Worm (Caenorhabditis elegans): ENCODE measurements around the gene C32B5.15.

- no peak for TF ChIP-seq unc-62 (GFP tag; optimal IDR thresholded peaks at IDR 0.05)
- TF ChIP-seq nhr-90 (tag; optimal IDR thresholded peaks at IDR 0.05): no peak
- TF ChIP-seq ama-1 (optimal IDR thresholded peaks at IDR 0.05): no peak
- no peak for TF ChIP-seq ama-1 (GFP tag; optimal IDR thresholded peaks at IDR 0.05)
- no peak for TF ChIP-seq xnd-1 (tag; optimal IDR thresholded peaks at IDR 0.05)
Observed at ce11 chrII:932718-933117, 40.0 kb downstream of the C32B5.15 start, which contains the start of gene acs-15.

Data from whole organism, young adult.